Worm (Caenorhabditis elegans) whole organism, L3 larva: ENCODE results near the gene H35B03.1.
A peak's percentile ranks its signal among the peaks of the same experiment; 100 is the strongest.

Experiments
- R02D3.7 ChIP-seq: fragments of 150-350 bp; optimal IDR thresholded peaks from 2 replicates; lab custom pipeline; 2014; ENCODE audit warnings: missing biosample characterization, missing genetic modification characterization
- ZK546.5 ChIP-seq: sonication (generic microtip); optimal IDR thresholded peaks from 2 replicates; lab custom pipeline; 2017; ENCODE audit warnings: missing biosample characterization, missing genetic modification characterization
- aly-2 ChIP-seq: fragments of 150-350 bp; optimal IDR thresholded peaks from 2 replicates; lab custom pipeline; 2014; ENCODE audit warnings: missing biosample characterization, missing genetic modification characterization
- ceh-16 ChIP-seq: sonication (generic microtip); optimal IDR thresholded peaks from 2 replicates; lab custom pipeline; 2017; ENCODE audit warnings: missing biosample characterization, missing genetic modification characterization
- ceh-28 ChIP-seq: fragments of 150-350 bp; optimal IDR thresholded peaks from 2 replicates; lab custom pipeline; 2014; ENCODE audit warnings: missing biosample characterization, missing genetic modification reagents, missing genetic modification characterization
- ceh-9 ChIP-seq: sonication (generic microtip); optimal IDR thresholded peaks from 2 replicates; lab custom pipeline; 2018; ENCODE audit warnings: missing biosample characterization, missing genetic modification characterization
- egl-27 ChIP-seq: sonication (generic microtip); optimal IDR thresholded peaks from 4 replicates; lab custom pipeline; 2017; ENCODE audit warnings: missing biosample characterization, missing genetic modification reagents, missing genetic modification characterization
- egl-5 ChIP-seq: fragments of 150-350 bp; optimal IDR thresholded peaks from 2 replicates; lab custom pipeline; 2017; ENCODE audit warnings: missing biosample characterization, missing genetic modification reagents, missing genetic modification characterization, inconsistent platforms
- elt-1 ChIP-seq: fragments of 150-350 bp; optimal IDR thresholded peaks from 2 replicates; lab custom pipeline; 2014; ENCODE audit warnings: missing biosample characterization, missing genetic modification characterization
- eor-1 ChIP-seq, 2 experiments: fragments of 150-350 bp; optimal IDR thresholded peaks; 2 replicates each; lab custom pipeline; 2014 to 2018; ENCODE audit warnings: missing biosample characterization in 2 of 2, missing genetic modification characterization in 2 of 2
- fkh-2 ChIP-seq: fragments of 150-350 bp; optimal IDR thresholded peaks from 2 replicates; lab custom pipeline; 2014; ENCODE audit warnings: missing biosample characterization, missing genetic modification reagents, missing genetic modification characterization
- fos-1 ChIP-seq: fragments of 150-350 bp; optimal IDR thresholded peaks from 2 replicates; lab custom pipeline; 2014; ENCODE audit warnings: missing biosample characterization, missing genetic modification characterization
- hmg-11 ChIP-seq: sonication (generic microtip); optimal IDR thresholded peaks from 2 replicates; lab custom pipeline; 2016; ENCODE audit warnings: missing genetic modification characterization, missing compliant biosample characterization
- jun-1 ChIP-seq: fragments of 150-350 bp; optimal IDR thresholded peaks from 2 replicates; lab custom pipeline; 2014; ENCODE audit warnings: missing biosample characterization, missing genetic modification reagents, missing genetic modification characterization
- mdl-1 ChIP-seq: fragments of 150-350 bp; optimal IDR thresholded peaks from 2 replicates; lab custom pipeline; 2014; ENCODE audit warnings: missing biosample characterization, missing genetic modification characterization
- mml-1 ChIP-seq: fragments of 150-350 bp; sonication (generic microtip); optimal IDR thresholded peaks from 3 replicates; lab custom pipeline; 2014; ENCODE audit warnings: missing biosample characterization, missing genetic modification characterization
- nhr-11 ChIP-seq: fragments of 150-350 bp; optimal IDR thresholded peaks from 2 replicates; lab custom pipeline; 2014; ENCODE audit warnings: missing biosample characterization, missing genetic modification characterization
- nhr-23 ChIP-seq: fragments of 150-350 bp; optimal IDR thresholded peaks from 2 replicates; lab custom pipeline; 2014; ENCODE audit warnings: missing biosample characterization, missing genetic modification reagents, missing genetic modification characterization
- nhr-237 ChIP-seq: fragments of 150-350 bp; optimal IDR thresholded peaks from 2 replicates; lab custom pipeline; 2014; ENCODE audit warnings: missing biosample characterization, missing genetic modification characterization
- nhr-28 ChIP-seq: fragments of 150-350 bp; optimal IDR thresholded peaks from 2 replicates; lab custom pipeline; 2014; ENCODE audit warnings: missing biosample characterization, missing genetic modification characterization
- nhr-43 ChIP-seq: sonication (generic microtip); optimal IDR thresholded peaks from 2 replicates; lab custom pipeline; 2016; ENCODE audit warnings: mild to moderate bottlenecking, missing genetic modification characterization, missing compliant biosample characterization; ENCODE audit not compliant: poor library complexity, severe bottlenecking
- nhr-67 ChIP-seq: fragments of 150-350 bp; optimal IDR thresholded peaks from 2 replicates; lab custom pipeline; 2014; ENCODE audit warnings: missing biosample characterization, missing genetic modification characterization
- nhr-76 ChIP-seq: fragments of 150-350 bp; sonication (generic microtip); optimal IDR thresholded peaks from 5 replicates; lab custom pipeline; 2014; ENCODE audit warnings: missing biosample characterization, missing genetic modification characterization
- nhr-77 ChIP-seq: fragments of 150-350 bp; optimal IDR thresholded peaks from 2 replicates; lab custom pipeline; 2014; ENCODE audit warnings: missing biosample characterization, missing genetic modification characterization
- pha-4 ChIP-seq: fragments of 150-350 bp; optimal IDR thresholded peaks from 2 replicates; lab custom pipeline; 2014; ENCODE audit warnings: missing biosample characterization, missing genetic modification reagents, missing genetic modification characterization
- pqm-1 ChIP-seq: fragments of 150-350 bp; optimal IDR thresholded peaks from 2 replicates; lab custom pipeline; 2017; ENCODE audit warnings: missing biosample characterization, missing genetic modification characterization, inconsistent platforms
- skn-1 ChIP-seq: fragments of 150-350 bp; optimal IDR thresholded peaks from 2 replicates; lab custom pipeline; 2014; ENCODE audit warnings: missing biosample characterization, missing genetic modification characterization
- snpc-4 ChIP-seq: fragments of 150-350 bp; optimal IDR thresholded peaks from 2 replicates; lab custom pipeline; 2014; ENCODE audit warnings: missing biosample characterization, missing genetic modification characterization
- unc-39 ChIP-seq: sonication (generic microtip); optimal IDR thresholded peaks from 4 replicates; lab custom pipeline; 2017; ENCODE audit warnings: missing biosample characterization, missing genetic modification characterization
- ztf-4 ChIP-seq: fragments of 150-350 bp; optimal IDR thresholded peaks from 2 replicates; lab custom pipeline; 2014; ENCODE audit warnings: missing biosample characterization, missing genetic modification characterization

H35B03.1 gene

ce11 chrIV:5725300-5725699 is at the start of gene H35B03.1:
TSS of gene H35B03.1 (plus strand) at chrIV:5725600.
- TF ChIP-seq nhr-67 (tag; lab: Kevin White, UChicago) (no peak), nhr-76 (tag; lab: Kevin White, UChicago) (no peak), ceh-28 (no peak), egl-27 (tag; lab: Kevin White, UChicago) (no peak), pha-4 (no peak), aly-2 (tag; lab: Kevin White, UChicago) (no peak)

ce11 chrIV:5678044-5678443 is 47.4 kb upstream of the H35B03.1 start, which contains the start of gene C55C3.4:
TSS of gene C55C3.4 (minus strand) at chrIV:5678144.
- TF ChIP-seq mml-1 (no peak), hmg-11 (no peak), nhr-237 (no peak), nhr-77 (tag; lab: Kevin White, UChicago) (no peak), fkh-2 (tag; lab: Kevin White, UChicago) (no peak), nhr-11 (tag; lab: Kevin White, UChicago) (no peak), nhr-23 (tag; lab: Kevin White, UChicago) (no peak), skn-1 (no peak), fos-1 (no peak), R02D3.7 (tag; lab: Kevin White, UChicago) (no peak)

ce11 chrIV:5682547-5683234 is 42.7 kb upstream of the H35B03.1 start, which contains the start of the genes C55C3.7 and C55C3.6:
TSS of gene C55C3.7 (minus strand) at chrIV:5682647.
TSS of gene C55C3.6 (plus strand) at chrIV:5683184.
- TF ChIP-seq nhr-11 (tag; lab: Kevin White, UChicago) (no peak), nhr-77 (tag; lab: Kevin White, UChicago) (no peak), nhr-76 (tag; lab: Kevin White, UChicago) (no peak), jun-1 (tag; lab: Kevin White, UChicago) (no peak), elt-1 (tag; lab: Kevin White, UChicago) (no peak), fos-1 (no peak), pqm-1 (no peak), nhr-237 (no peak), aly-2 (tag; lab: Kevin White, UChicago) (no peak), fkh-2 (tag; lab: Kevin White, UChicago) (no peak), nhr-43 (tag; lab: Kevin White, UChicago) (no peak), ceh-16 (tag; lab: Kevin White, UChicago) (no peak), ztf-4 (tag; lab: Kevin White, UChicago) (no peak), ZK546.5 (tag; lab: Kevin White, UChicago) (no peak), nhr-23 (tag; lab: Kevin White, UChicago) (no peak), nhr-67 (tag; lab: Kevin White, UChicago) (no peak)

- TF ChIP-seq ceh-28 (peak; percentile 97), unc-39 (tag; lab: Kevin White, UChicago) (no peak)
Measured at ce11 chrIV:5685014-5685413, 40.4 kb upstream of the H35B03.1 start, which contains the start of gene C55C3.3. TSS of gene C55C3.3 (plus strand) at chrIV:5685287.

- TF ChIP-seq unc-39 (tag; lab: Kevin White, UChicago) (no peak), nhr-237 (no peak), ZK546.5 (tag; lab: Kevin White, UChicago) (no peak), skn-1 (no peak), fkh-2 (tag; lab: Kevin White, UChicago) (no peak), hmg-11 (no peak), eor-1 (tag; optimal IDR thresholded peaks at IDR 0.05; lab: Kevin White, UChicago) (no peak), snpc-4 (tag; lab: Kevin White, UChicago) (no peak), ceh-16 (tag; lab: Kevin White, UChicago) (no peak), nhr-28 (tag; lab: Kevin White, UChicago) (no peak), ceh-9 (no peak), nhr-43 (tag; lab: Kevin White, UChicago) (no peak), mdl-1 (tag; lab: Kevin White, UChicago) (no peak), egl-5 (tag; lab: Kevin White, UChicago) (no peak)
Measured at ce11 chrIV:5690386-5691080, 34.9 kb upstream of the H35B03.1 start, which contains the start of gene C55C3.8. TSS of gene C55C3.8 (plus strand) at chrIV:5691030.
